Fruit fly (Drosophila melanogaster): ENCODE data around the gene tHMG1.
A peak's percentile ranks its signal among the peaks of the same experiment; 100 is the strongest.

The tHMG1 gene

dm6 chr3R:22520481-22520880 is 28.9 kb downstream of the tHMG1 start:
- TF ChIP-seq rgr (GFP tag; optimal IDR thresholded peaks at IDR 0.05) (no peak), Hr83 (GFP tag; optimal IDR thresholded peaks at IDR 0.05; ENCODE audit: poor library complexity, severe bottlenecking) (no peak), lola (GFP tag; optimal IDR thresholded peaks at IDR 0.05) (no peak), CG32264 (GFP tag; optimal IDR thresholded peaks at IDR 0.05) (no peak), N (GFP tag; optimal IDR thresholded peaks at IDR 0.05) (no peak)

- TF ChIP-seq usp (GFP tag; optimal IDR thresholded peaks at IDR 0.05) (no peak), HLH106 (tag; optimal IDR thresholded peaks at IDR 0.05) (no peak), Hr78 (GFP tag; optimal IDR thresholded peaks at IDR 0.05) (no peak), sage (GFP tag; optimal IDR thresholded peaks at IDR 0.05) (no peak), Vsx2 (GFP tag; optimal IDR thresholded peaks at IDR 0.05; ENCODE audit: partially characterized antibody) (no peak), dmrt93B (GFP tag; optimal IDR thresholded peaks at IDR 0.05) (no peak)
Observed at dm6 chr3R:22522042-22522441, 30.4 kb downstream of the tHMG1 start.

dm6 chr3R:22522859-22523258 is 31.2 kb downstream of the tHMG1 start:
- TF ChIP-seq dl (GFP tag; optimal IDR thresholded peaks at IDR 0.05; ENCODE audit: insufficient read depth in 1 of 2, partially characterized antibody in 2 of 2) (no peak), OdsH (GFP tag; optimal IDR thresholded peaks at IDR 0.05) (no peak), brk (GFP tag; optimal IDR thresholded peaks at IDR 0.05) (no peak), Mio (GFP tag; optimal IDR thresholded peaks at IDR 0.05) (no peak), Vsx2 (GFP tag; optimal IDR thresholded peaks at IDR 0.05; ENCODE audit: partially characterized antibody) (peak; percentile 17), Sp1 (GFP tag; optimal IDR thresholded peaks at IDR 0.05) (no peak), Hr83 (GFP tag; optimal IDR thresholded peaks at IDR 0.05; ENCODE audit: poor library complexity, severe bottlenecking) (peak; percentile 9), CG9705 (GFP tag; optimal IDR thresholded peaks at IDR 0.05) (no peak), woc (GFP tag; optimal IDR thresholded peaks at IDR 0.05) (no peak), sv (GFP tag; optimal IDR thresholded peaks at IDR 0.05) (no peak), Rel (GFP tag; optimal IDR thresholded peaks at IDR 0.05) (no peak), Rel (tag; optimal IDR thresholded peaks at IDR 0.05) (peak; percentile 44), sage (GFP tag; optimal IDR thresholded peaks at IDR 0.05) (no peak), h (GFP tag; optimal IDR thresholded peaks at IDR 0.05) (peak; percentile 13), br (GFP tag; optimal IDR thresholded peaks at IDR 0.05) (no peak)

- no peak for TF ChIP-seq dsf (GFP tag; optimal IDR thresholded peaks at IDR 0.05; ENCODE audit: borderline replicate concordance)
- no peak for TF ChIP-seq woc (GFP tag; optimal IDR thresholded peaks at IDR 0.05)
- no peak for TF ChIP-seq CrebA (GFP tag; optimal IDR thresholded peaks at IDR 0.05; ENCODE audit: borderline replicate concordance)
- TF ChIP-seq Jra (GFP tag; optimal IDR thresholded peaks at IDR 0.05) = peak; percentile 10
- peak; percentile 73 for TF ChIP-seq Hr83 (GFP tag; optimal IDR thresholded peaks at IDR 0.05; ENCODE audit: poor library complexity, severe bottlenecking)
- TF ChIP-seq Abd-B (GFP tag; optimal IDR thresholded peaks at IDR 0.05) = no peak
- TF ChIP-seq Hr78 (GFP tag; optimal IDR thresholded peaks at IDR 0.05) = no peak
- no peak for TF ChIP-seq sage (GFP tag; optimal IDR thresholded peaks at IDR 0.05)
- TF ChIP-seq usp (GFP tag; optimal IDR thresholded peaks at IDR 0.05) = no peak
- no peak for TF ChIP-seq psq (GFP tag; optimal IDR thresholded peaks at IDR 0.05)
- peak; percentile 21 for TF ChIP-seq Hnf4 (GFP tag; optimal IDR thresholded peaks at IDR 0.05)
- peak in 1 of 2 experiments; percentile 21 for TF ChIP-seq foxo (GFP tag; optimal IDR thresholded peaks at IDR 0.05)
- TF ChIP-seq CG9705 (GFP tag; optimal IDR thresholded peaks at IDR 0.05) = no peak
- TF ChIP-seq Rel (GFP tag; optimal IDR thresholded peaks at IDR 0.05) = no peak
- TF ChIP-seq Rel (tag; optimal IDR thresholded peaks at IDR 0.05) = peak; percentile 96
- peak; percentile 16 for TF ChIP-seq rgr (GFP tag; optimal IDR thresholded peaks at IDR 0.05)
- TF ChIP-seq N (GFP tag; optimal IDR thresholded peaks at IDR 0.05) = no peak
- peak; percentile 44 for TF ChIP-seq fru (GFP tag; optimal IDR thresholded peaks at IDR 0.05)
- TF ChIP-seq jim (GFP tag; optimal IDR thresholded peaks at IDR 0.05) = no peak
- no peak for TF ChIP-seq Myc (optimal IDR thresholded peaks at IDR 0.05)
- peak; percentile 1 for TF ChIP-seq dmrt93B (GFP tag; optimal IDR thresholded peaks at IDR 0.05)
- no peak for TF ChIP-seq Sp1 (GFP tag; optimal IDR thresholded peaks at IDR 0.05)
- TF ChIP-seq GATAd (GFP tag; optimal IDR thresholded peaks at IDR 0.05) = no peak
- no peak for TF ChIP-seq sv (GFP tag; optimal IDR thresholded peaks at IDR 0.05)
- TF ChIP-seq tai (GFP tag; optimal IDR thresholded peaks at IDR 0.05) = peak; percentile 14
- no peak for TF ChIP-seq ey (GFP tag; optimal IDR thresholded peaks at IDR 0.05)
- peak; percentile 23 for TF ChIP-seq h (GFP tag; optimal IDR thresholded peaks at IDR 0.05)
- TF ChIP-seq brk (GFP tag; optimal IDR thresholded peaks at IDR 0.05) = no peak
- TF ChIP-seq Dfd (GFP tag; optimal IDR thresholded peaks at IDR 0.05) = no peak
Observed at dm6 chr3R:22524344-22525072, 32.9 kb downstream of the tHMG1 start.
